Fruit fly (Drosophila melanogaster) whole organism, pupa: ENCODE results near the gene brm.

Source experiments
- CG10348 ChIP-seq: fragments of 200-800 bp; sonication (Bioruptor generic); IDR thresholded peaks from 2 replicates; pipeline ENCODE4 v1.3.6; 2022; ENCODE audit warnings: missing biosample characterization, missing genetic modification characterization
- CG14655 ChIP-seq: fragments of 200-800 bp; sonication (Bioruptor generic); optimal IDR thresholded peaks from 3 replicates; lab custom pipeline; 2017; ENCODE audit warnings: mild to moderate bottlenecking, missing biosample characterization, missing genetic modification reagents, missing genetic modification characterization
- CG4496 ChIP-seq: fragments of 200-800 bp; sonication (Bioruptor generic); IDR thresholded peaks from 3 replicates; pipeline ENCODE4 v1.3.6; 2022; ENCODE audit warnings: missing biosample characterization, missing genetic modification characterization
- CG8301 ChIP-seq: fragments of 200-800 bp; sonication (Bioruptor generic); optimal IDR thresholded peaks from 2 replicates; lab custom pipeline; 2018; ENCODE audit warnings: missing biosample characterization, mild to moderate bottlenecking, missing genetic modification characterization
- CG9948 ChIP-seq: fragments of 200-800 bp; sonication (Bioruptor generic); optimal IDR thresholded peaks from 2 replicates; lab custom pipeline; 2018; ENCODE audit warnings: missing biosample characterization, mild to moderate bottlenecking, missing genetic modification characterization, moderate library complexity
- Ets98B ChIP-seq: fragments of 200-800 bp; sonication (Bioruptor generic); IDR thresholded peaks from 2 replicates; pipeline ENCODE4 v1.3.6; 2022; ENCODE audit warnings: missing biosample characterization, missing genetic modification characterization
- Pif1A ChIP-seq: fragments of 200-800 bp; sonication (Bioruptor generic); optimal IDR thresholded peaks from 3 replicates; lab custom pipeline; 2016; ENCODE audit warnings: missing biosample characterization, missing genetic modification characterization
- Snoo ChIP-seq: fragments of 200-800 bp; sonication (Bioruptor generic); optimal IDR thresholded peaks from 3 replicates; lab custom pipeline; 2017; ENCODE audit warnings: missing biosample characterization, mild to moderate bottlenecking, missing genetic modification characterization, inconsistent platforms
- gl ChIP-seq: fragments of 200-800 bp; sonication (Bioruptor generic); optimal IDR thresholded peaks from 2 replicates; lab custom pipeline; 2018; ENCODE audit warnings: missing biosample characterization, mild to moderate bottlenecking, missing genetic modification characterization
- rn ChIP-seq: fragments of 200-800 bp; sonication (Bioruptor generic); IDR thresholded peaks from 2 replicates; pipeline ENCODE4 v1.3.6; 2022; ENCODE audit warnings: missing biosample characterization, missing genetic modification characterization

- peak; percentile 35 for TF ChIP-seq CG14655
- peak; percentile 6 for TF ChIP-seq Snoo (tag; lab: Kevin White, UChicago)
- peak; percentile 50 for TF ChIP-seq Pif1A (GFP tag; lab: Kevin White, UChicago)
- TF ChIP-seq Ets98B (GFP tag; lab: Robert Waterston, UW), result 0 out of 2 replicates have a peak, but pooled peaks have one; percentile 16
- TF ChIP-seq rn, result no peak
- peak; percentile 20 for TF ChIP-seq gl
- no peak for TF ChIP-seq CG10348 (GFP tag; lab: Robert Waterston, UW)
- TF ChIP-seq CG9948 (tag; lab: Kevin White, UChicago), result no peak
- TF ChIP-seq CG4496 (GFP tag; lab: Robert Waterston, UW), result no peak
- no peak for TF ChIP-seq CG8301
Observed at dm6 chr3L:16026065-16026789, 43.6 kb upstream of the brm start.
